Worm (Caenorhabditis elegans): ENCODE measurements around the gene srh-20.

Gene srh-20

ce11 chrV:4933268-4933667 lies 8.6 kb downstream of the srh-20 start:
- no peak for TF ChIP-seq F23B12.7 (tag; optimal IDR thresholded peaks at IDR 0.05; ENCODE audit: insufficient read depth)
- no peak for TF ChIP-seq xnd-1 (tag; optimal IDR thresholded peaks at IDR 0.05)
- no peak for TF ChIP-seq F57C9.4 (tag; optimal IDR thresholded peaks at IDR 0.05)
- TF ChIP-seq cebp-1 (GFP tag; IDR thresholded peaks at IDR 0.05), result no peak
- TF ChIP-seq cebp-1 (tag; optimal IDR thresholded peaks at IDR 0.05), result no peak
- no peak for TF ChIP-seq F10E7.11 (tag; optimal IDR thresholded peaks at IDR 0.05)
- no peak for TF ChIP-seq nhr-80 (tag; optimal IDR thresholded peaks at IDR 0.05)
- TF ChIP-seq lsy-27 (tag; optimal IDR thresholded peaks at IDR 0.05; ENCODE audit: borderline replicate concordance, insufficient read depth), result no peak
- TF ChIP-seq egl-18 (GFP tag; IDR thresholded peaks at IDR 0.05), result no peak
- no peak for TF ChIP-seq hmg-20 (GFP tag; IDR thresholded peaks at IDR 0.05)
- no peak for TF ChIP-seq ceh-79 (tag; optimal IDR thresholded peaks at IDR 0.05)
- no peak for TF ChIP-seq nhr-179 (tag; optimal IDR thresholded peaks at IDR 0.05)
- TF ChIP-seq hrde-1 (tag; optimal IDR thresholded peaks at IDR 0.05; ENCODE audit: borderline replicate concordance), result no peak
- no peak for TF ChIP-seq rpc-1 (optimal IDR thresholded peaks at IDR 0.05)
- no peak for TF ChIP-seq rpc-1 (tag; optimal IDR thresholded peaks at IDR 0.05)
- no peak for TF ChIP-seq D2030.7 (GFP tag; IDR thresholded peaks at IDR 0.05)

- TF ChIP-seq repo-1 (tag; optimal IDR thresholded peaks at IDR 0.05) (no peak), dpl-1 (GFP tag; optimal IDR thresholded peaks at IDR 0.05) (no peak), hsf-1 (GFP tag; IDR thresholded peaks at IDR 0.05) (no peak), attf-6 (GFP tag; IDR thresholded peaks at IDR 0.05) (no peak)
These were observed 9.7 kb downstream of the srh-20 start, which contains the start of gene catp-2 for ce11 chrV:4934406-4934805. Gene catp-2 (plus strand): TSS chrV:4934706.

ce11 chrV:4935096-4935495 lies 10.4 kb downstream of the srh-20 start:
- TF ChIP-seq cebp-2 (GFP tag; IDR thresholded peaks at IDR 0.05) (no peak), lin-54 (GFP tag; optimal IDR thresholded peaks at IDR 0.05) (no peak), B0336.3 (GFP tag; IDR thresholded peaks at IDR 0.05) (no peak), F37B4.10 (GFP tag; IDR thresholded peaks at IDR 0.05) (no peak), hlh-26 (GFP tag; conservative IDR thresholded peaks at IDR 0.05) (no peak), ztf-26 (tag; optimal IDR thresholded peaks at IDR 0.05) (no peak), F23B12.7 (tag; optimal IDR thresholded peaks at IDR 0.05; ENCODE audit: insufficient read depth) (no peak)

ce11 chrV:4937337-4937736 lies 12.6 kb downstream of the srh-20 start:
- TF ChIP-seq F37B4.10 (GFP tag; IDR thresholded peaks at IDR 0.05) (no peak), attf-3 (GFP tag; conservative IDR thresholded peaks at IDR 0.05) (no peak), nfyb-1 (GFP tag; IDR thresholded peaks at IDR 0.05) (no peak), snpc-3.4 (tag; optimal IDR thresholded peaks at IDR 0.05) (no peak), nhr-179 (tag; optimal IDR thresholded peaks at IDR 0.05) (no peak), ztf-18 (tag; optimal IDR thresholded peaks at IDR 0.05) (no peak), gei-17 (GFP tag; optimal IDR thresholded peaks at IDR 0.05) (no peak), lir-1 (GFP tag; conservative IDR thresholded peaks at IDR 0.05) (no peak), rpc-1 (optimal IDR thresholded peaks at IDR 0.05) (no peak), rpc-1 (tag; optimal IDR thresholded peaks at IDR 0.05) (no peak), hmg-20 (GFP tag; IDR thresholded peaks at IDR 0.05) (no peak), ceh-79 (tag; optimal IDR thresholded peaks at IDR 0.05) (no peak), xnd-1 (tag; optimal IDR thresholded peaks at IDR 0.05) (no peak), dpff-1 (tag; optimal IDR thresholded peaks at IDR 0.05) (no peak), tbx-9 (tag; optimal IDR thresholded peaks at IDR 0.05; ENCODE audit: borderline replicate concordance) (no peak), ekl-4 (GFP tag; IDR thresholded peaks at IDR 0.05) (no peak), hrde-1 (tag; optimal IDR thresholded peaks at IDR 0.05; ENCODE audit: borderline replicate concordance) (no peak), hlh-12 (tag; optimal IDR thresholded peaks at IDR 0.05) (no peak), unc-130 (GFP tag; optimal IDR thresholded peaks at IDR 0.05) (no peak), Y53G8AR.9 (GFP tag; conservative IDR thresholded peaks at IDR 0.05) (no peak)

Measured in whole organism, young adult.